Fruit fly (Drosophila melanogaster) whole organism: ENCODE data around the gene lbl.

Source experiments
- CG8478 ChIP-seq: fragments of >200 bp; optimal IDR thresholded peaks from 2 replicates; lab custom pipeline; 2018; ENCODE audit warnings: inconsistent platforms
- Dll ChIP-seq: fragments of >200 bp; optimal IDR thresholded peaks from 2 replicates; lab custom pipeline; 2017
- EcR ChIP-seq, 2 experiments: fragments of >200 bp; optimal IDR thresholded peaks; 2 replicates each; lab custom pipeline; 2017; ENCODE audit warnings: missing biosample characterization in 2 of 2, missing genetic modification characterization in 2 of 2, missing genetic modification reagents in 2 of 2
- pan ChIP-seq: fragments of >200 bp; optimal IDR thresholded peaks from 2 replicates; lab custom pipeline; 2017
- psq ChIP-seq: fragments of >200 bp; optimal IDR thresholded peaks from 2 replicates; lab custom pipeline; 2017
- usp ChIP-seq: fragments of >200 bp; optimal IDR thresholded peaks from 2 replicates; lab custom pipeline; 2017; ENCODE audit warnings: missing biosample characterization, missing genetic modification characterization, mixed read lengths

Gene lbl

DNA sequence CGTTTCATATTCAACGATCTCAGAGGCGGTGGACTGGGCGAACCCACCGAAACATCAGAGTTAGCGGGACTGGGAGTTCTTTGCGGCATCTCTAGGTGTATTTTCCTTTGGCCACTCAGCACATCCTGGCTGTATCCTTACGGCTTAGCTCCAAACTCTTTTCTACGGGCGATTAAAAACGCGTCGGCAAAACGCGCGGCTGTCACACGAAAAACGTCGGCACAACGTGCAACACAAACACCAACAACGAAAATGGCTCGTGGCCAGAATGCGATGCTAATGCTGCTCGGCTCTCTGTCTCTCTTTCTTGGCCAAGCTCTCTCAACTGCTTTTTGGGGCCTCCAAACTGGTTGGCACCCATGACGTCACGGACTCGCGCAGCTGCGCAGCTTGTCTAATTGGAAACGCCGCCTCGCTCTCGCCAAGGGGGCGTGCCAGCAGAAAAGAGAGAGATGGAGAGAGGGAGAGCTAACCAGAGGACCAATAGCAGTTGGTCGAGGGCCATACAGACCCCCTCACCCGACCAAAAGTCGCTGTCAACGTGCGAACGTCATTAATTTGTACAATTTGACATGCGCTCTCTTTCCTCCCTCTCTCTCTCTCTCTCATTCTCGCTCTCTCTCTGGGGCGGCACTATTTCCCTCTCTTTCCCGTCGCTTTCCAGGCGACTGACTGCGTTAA is at the start of gene lbl:
Gene lbl, minus strand, starts transcription at position 255 of the 681 bp plus-strand sequence.
- TF ChIP-seq Dll (lab: Kevin White, UChicago) (peak; percentile 94), usp (GFP tag; lab: Kevin White, UChicago) (no peak), CG8478 (peak; percentile 64), EcR (GFP tag; optimal IDR thresholded peaks at IDR 0.05; lab: Kevin White, UChicago) (no peak)

DNA sequence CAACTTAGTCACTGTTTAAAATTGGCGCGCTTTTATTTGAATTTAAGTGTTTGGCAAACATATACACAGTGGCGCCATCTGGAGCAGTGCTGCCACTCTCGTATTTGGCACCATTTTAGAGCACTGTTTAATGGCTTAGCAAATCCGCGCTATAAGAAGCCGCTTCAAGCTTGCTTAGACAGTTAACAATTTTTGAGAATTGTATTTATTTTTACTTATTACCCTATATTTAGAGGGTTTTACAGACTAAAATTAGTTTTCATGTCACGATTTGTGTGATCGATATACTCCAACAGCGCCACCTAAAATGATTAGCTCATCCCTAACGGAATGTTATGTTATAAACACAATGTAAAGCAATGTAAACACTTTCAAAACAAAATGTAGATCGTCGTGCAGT is 48.0 kb upstream of the lbl start, which contains the start of gene Fancm:
Gene Fancm, plus strand, starts transcription at position 366 of the 400 bp plus-strand sequence.
- TF ChIP-seq CG8478, result no peak
- TF ChIP-seq Dll (lab: Kevin White, UChicago), result no peak
- TF ChIP-seq pan (lab: Kevin White, UChicago), result no peak
- TF ChIP-seq EcR (GFP tag; optimal IDR thresholded peaks at IDR 0.05; lab: Kevin White, UChicago), result no peak
- TF ChIP-seq psq (lab: Kevin White, UChicago), result no peak
- no peak for TF ChIP-seq usp (GFP tag; lab: Kevin White, UChicago)

DNA sequence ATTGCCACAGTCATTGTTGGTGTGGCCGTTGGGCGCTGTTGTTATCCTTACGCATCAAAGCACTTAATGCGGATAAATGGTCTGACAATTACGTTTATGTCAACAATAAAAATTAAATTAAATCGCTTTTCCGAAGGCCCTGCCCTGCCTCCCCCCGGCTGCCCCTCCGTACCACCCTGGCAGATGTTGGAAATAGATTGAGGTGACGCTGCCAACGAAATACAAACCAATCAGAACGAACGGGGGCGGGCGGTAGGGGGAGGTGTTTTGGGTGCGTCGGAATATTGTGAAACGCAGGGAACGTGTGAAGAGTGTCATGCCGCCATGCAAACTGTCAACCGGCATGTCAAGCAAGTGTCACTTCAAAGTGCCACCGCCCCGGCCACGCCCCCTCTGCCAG is 37.2 kb upstream of the lbl start:
- TF ChIP-seq psq (lab: Kevin White, UChicago) (no peak), usp (GFP tag; lab: Kevin White, UChicago) (no peak), CG8478 (no peak), EcR (GFP tag; optimal IDR thresholded peaks at IDR 0.05; lab: Kevin White, UChicago) (no peak), Dll (lab: Kevin White, UChicago) (no peak)

DNA sequence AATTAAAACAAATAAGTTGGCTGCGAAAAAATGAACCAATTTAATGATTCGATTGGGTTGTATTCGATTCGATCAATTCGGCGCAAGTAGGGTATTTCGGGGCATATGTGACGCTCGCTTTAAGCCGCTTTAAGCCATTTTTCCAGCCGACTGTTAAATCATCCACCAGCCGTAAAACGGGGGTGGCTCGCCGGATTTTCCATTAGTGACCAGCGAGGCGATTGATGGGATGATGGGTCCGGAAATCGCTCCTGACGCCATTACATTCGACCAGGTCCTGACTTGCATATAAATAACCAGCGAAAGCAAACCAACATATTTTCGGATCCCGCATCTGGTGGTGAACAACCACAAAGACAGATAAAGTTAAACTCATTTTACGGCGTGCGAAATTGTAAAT is 36.3 kb upstream of the lbl start:
- TF ChIP-seq pan (lab: Kevin White, UChicago), result no peak
- TF ChIP-seq Dll (lab: Kevin White, UChicago), result no peak

DNA sequence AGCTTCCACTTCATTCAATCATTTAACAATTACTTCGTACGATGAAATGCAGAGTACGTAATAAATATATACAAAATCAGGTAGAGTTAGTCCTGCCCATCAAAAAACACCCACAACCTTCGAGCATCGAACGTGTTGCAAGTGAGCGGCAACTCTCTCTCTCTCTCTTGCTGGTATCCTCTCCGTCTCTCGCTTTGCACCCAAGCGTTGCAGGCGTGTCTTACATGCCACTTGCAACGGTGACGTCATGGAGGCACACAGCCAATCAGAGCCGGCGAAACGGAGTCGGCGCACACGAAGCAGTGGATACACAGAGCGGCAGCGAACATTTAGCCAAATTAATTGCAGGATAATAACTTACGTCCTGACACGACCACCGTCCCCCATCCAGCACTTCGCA is 26.0 kb upstream of the lbl start:
- no peak for TF ChIP-seq usp (GFP tag; lab: Kevin White, UChicago)
- peak; percentile 9 for TF ChIP-seq Dll (lab: Kevin White, UChicago)

DNA sequence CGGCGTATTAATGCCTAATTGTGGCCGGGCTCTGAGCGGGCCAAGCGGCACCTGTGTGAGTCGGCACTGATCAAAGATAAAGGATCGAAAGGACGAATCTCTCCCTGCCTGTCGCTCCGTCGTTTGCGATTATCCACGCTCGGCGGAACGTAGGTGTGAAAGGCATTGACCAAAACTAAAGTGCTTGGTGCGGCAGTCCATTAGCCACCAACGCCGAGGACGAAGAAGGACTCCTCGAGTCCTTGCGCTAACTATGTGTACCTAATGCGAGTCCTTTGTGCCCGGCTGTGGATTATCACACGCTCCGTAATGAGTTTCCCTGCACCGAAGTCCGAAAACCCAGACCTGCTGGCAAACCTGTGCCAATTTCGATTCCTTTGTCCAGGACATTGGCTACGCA is 24.5 kb upstream of the lbl start:
- TF ChIP-seq usp (GFP tag; lab: Kevin White, UChicago) (no peak), pan (lab: Kevin White, UChicago) (no peak), CG8478 (no peak), psq (lab: Kevin White, UChicago) (no peak), Dll (lab: Kevin White, UChicago) (no peak), EcR (GFP tag; optimal IDR thresholded peaks at IDR 0.05; lab: Kevin White, UChicago) (no peak)

DNA sequence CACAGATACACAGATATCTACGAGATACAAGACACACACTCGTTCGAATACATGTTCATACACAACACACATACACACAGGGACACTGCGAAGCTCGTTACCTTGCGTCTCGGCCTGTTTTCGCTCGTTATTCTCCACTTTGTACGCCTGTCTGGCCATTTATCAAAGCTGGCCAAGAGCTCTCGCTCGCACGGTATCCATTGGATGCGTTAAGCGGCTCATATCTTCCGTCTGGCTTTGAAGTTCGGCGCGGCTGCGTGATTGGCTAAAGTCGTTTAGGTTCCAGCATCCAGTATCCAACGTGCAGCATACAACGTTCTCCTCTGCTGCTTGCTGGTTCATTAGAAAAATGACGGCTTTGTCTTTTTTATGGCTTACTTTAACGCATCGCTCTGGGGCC is 22.8 kb upstream of the lbl start:
- no peak for TF ChIP-seq usp (GFP tag; lab: Kevin White, UChicago)
- TF ChIP-seq EcR (GFP tag; optimal IDR thresholded peaks at IDR 0.05; lab: Kevin White, UChicago), result no peak
- TF ChIP-seq psq (lab: Kevin White, UChicago), result no peak
- TF ChIP-seq Dll (lab: Kevin White, UChicago), result no peak
- TF ChIP-seq pan (lab: Kevin White, UChicago), result no peak
- TF ChIP-seq CG8478, result no peak

DNA sequence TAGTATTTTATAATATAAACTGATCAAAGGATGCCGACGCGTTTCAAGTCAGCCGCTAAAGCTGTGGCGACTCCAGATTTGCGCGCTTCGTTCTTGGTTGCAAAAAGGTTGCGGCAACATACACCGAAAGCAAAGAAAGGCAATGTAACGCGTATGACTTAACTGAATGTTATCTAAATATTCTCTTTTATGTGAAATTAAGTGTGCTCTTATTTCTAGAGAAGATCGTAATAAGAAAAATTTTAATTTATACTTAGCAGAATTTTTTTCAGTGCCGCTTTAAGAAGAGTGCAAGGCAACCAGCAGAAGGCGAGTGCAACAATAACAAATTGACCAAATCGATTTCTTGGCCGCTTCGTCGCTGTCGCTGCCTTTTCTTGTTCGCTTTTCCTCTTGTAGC is 18.2 kb upstream of the lbl start:
- TF ChIP-seq usp (GFP tag; lab: Kevin White, UChicago) (no peak), psq (lab: Kevin White, UChicago) (no peak), pan (lab: Kevin White, UChicago) (no peak), Dll (lab: Kevin White, UChicago) (no peak), EcR (GFP tag; optimal IDR thresholded peaks at IDR 0.05; lab: Kevin White, UChicago) (no peak), CG8478 (no peak)

DNA sequence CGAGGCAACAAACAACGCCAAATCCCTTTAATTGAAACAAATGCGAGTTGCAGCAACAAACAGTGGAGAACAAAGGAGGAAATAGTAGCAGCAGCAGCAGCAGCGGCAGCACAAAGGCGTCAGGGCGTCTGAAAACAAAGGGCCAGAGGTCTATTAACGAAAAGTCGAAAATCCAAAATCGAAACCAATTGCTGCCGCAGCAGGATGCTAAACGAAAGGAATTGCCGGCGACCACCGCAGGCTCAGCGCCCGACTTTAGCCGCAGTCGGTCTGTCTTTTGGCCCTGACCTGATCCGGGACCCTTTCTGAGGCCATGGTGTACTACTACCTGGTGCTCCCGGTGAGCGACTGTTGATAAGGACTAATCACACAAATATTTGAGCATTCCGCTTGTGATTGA is 13.7 kb upstream of the lbl start:
- no peak for TF ChIP-seq psq (lab: Kevin White, UChicago)
- no peak for TF ChIP-seq CG8478
- no peak for TF ChIP-seq pan (lab: Kevin White, UChicago)
- TF ChIP-seq Dll (lab: Kevin White, UChicago), result no peak
- TF ChIP-seq usp (GFP tag; lab: Kevin White, UChicago), result no peak
- no peak for TF ChIP-seq EcR (GFP tag; optimal IDR thresholded peaks at IDR 0.05; lab: Kevin White, UChicago)

DNA sequence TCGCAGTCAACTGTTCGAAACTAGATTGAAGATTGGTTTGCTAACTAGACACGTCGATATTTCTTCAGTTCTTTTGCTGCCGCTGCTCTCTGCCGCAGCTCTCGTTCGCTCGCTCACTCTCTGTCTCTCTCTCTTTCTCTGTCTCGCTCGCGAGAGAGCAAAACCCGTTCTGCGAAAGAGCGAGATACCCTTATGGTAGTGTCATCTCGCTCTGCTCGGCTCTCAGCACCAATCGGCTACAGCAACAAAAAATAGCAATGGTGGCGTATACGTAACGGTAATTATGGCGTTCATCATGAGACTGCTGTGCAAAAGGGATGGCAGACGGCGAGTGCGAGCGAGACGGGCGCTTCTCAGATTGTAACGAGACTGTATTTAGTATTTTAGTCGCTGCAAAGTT is 12.4 kb upstream of the lbl start, which contains the start of gene lbe:
Gene lbe, minus strand, starts transcription at position 204 of the 400 bp plus-strand sequence.
- TF ChIP-seq Dll (lab: Kevin White, UChicago), result peak; percentile 83
- TF ChIP-seq pan (lab: Kevin White, UChicago), result no peak
- peak; percentile 88 for TF ChIP-seq CG8478

DNA sequence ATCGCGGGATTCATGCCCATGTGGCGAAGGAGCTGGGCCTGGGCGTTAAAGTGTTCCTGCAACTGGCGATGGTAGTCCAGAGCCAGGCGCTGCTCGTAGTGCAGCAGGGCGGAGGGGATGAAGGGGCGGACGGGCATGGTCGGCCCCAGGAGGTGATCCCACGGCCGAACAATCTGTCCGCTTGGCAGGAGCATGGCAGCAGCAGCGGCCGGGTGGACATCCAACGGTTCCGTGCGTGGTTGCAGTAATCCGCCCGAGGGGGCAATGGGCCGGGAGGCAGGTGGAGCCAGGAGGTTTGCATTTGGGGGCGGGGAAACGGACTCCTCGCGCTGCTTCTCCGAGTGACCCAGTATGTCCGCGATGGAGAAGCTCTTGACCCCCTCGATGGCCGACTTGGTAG is 11.4 kb upstream of the lbl start:
- TF ChIP-seq psq (lab: Kevin White, UChicago) (no peak), EcR (GFP tag; optimal IDR thresholded peaks at IDR 0.05; lab: Kevin White, UChicago) (no peak)

DNA sequence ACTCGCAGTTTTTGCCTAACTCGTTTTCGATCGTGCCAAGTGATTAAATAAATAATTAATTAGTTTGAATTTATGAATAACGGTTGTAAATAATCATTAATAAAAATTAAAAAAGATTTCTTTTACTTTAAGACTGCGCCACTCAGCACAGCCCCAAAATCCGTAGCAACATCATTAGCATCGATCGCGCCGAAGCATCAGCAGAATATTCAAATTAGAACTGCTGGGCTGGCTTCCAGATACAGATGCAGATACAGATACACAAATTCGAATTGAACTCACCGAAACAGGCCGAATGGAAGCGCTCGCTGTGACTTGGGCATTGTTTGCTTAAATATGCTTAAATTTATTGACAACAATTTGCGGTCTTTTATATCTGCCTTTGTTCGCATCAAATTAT is 6.8 kb upstream of the lbl start:
- TF ChIP-seq Dll (lab: Kevin White, UChicago) (no peak), psq (lab: Kevin White, UChicago) (no peak), pan (lab: Kevin White, UChicago) (no peak)

DNA sequence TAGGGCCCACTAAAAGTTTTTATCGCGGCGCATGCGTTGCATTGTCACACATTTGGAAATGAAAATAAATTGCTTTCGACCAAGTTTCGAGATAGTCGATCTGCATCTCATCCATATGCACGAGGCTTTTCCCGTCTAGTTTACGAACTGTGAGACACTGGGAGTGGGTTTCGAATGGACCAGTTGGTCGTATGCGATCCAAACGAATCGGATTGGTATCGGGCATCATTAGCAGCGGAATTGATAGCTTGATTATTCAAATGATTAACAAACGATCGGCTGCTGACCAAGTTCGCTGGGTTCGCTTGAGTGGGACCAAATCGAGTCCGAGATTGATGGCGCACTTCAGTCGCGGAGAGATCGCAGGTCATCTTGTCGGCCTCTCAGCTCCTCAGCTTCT is 6.2 kb upstream of the lbl start:
- TF ChIP-seq usp (GFP tag; lab: Kevin White, UChicago) (no peak), pan (lab: Kevin White, UChicago) (no peak), CG8478 (no peak), psq (lab: Kevin White, UChicago) (no peak), Dll (lab: Kevin White, UChicago) (no peak), EcR (GFP tag; optimal IDR thresholded peaks at IDR 0.05; lab: Kevin White, UChicago) (no peak)
